Fruit fly (Drosophila melanogaster) whole organism, embryonic: ENCODE measurements around the gene Gcat.

ENCODE experiments used
- Atf6 ChIP-seq: fragments of 200-800 bp; sonication (Bioruptor generic); IDR thresholded peaks from 2 replicates; pipeline ENCODE4 v1.3.6; 2022; ENCODE audit warnings: missing biosample characterization, missing genetic modification characterization
- Bdp1 ChIP-seq: fragments of 200-800 bp; sonication (Bioruptor generic); optimal IDR thresholded peaks from 3 replicates; lab custom pipeline; 2016; ENCODE audit warnings: missing biosample characterization, missing genetic modification characterization
- Blimp-1 ChIP-seq: fragments of 200-800 bp; sonication (Bioruptor generic); optimal IDR thresholded peaks from 3 replicates; lab custom pipeline; 2018; ENCODE audit warnings: missing biosample characterization, missing genetic modification characterization, mild to moderate bottlenecking, moderate library complexity, missing genetic modification reagents
- CG10431 ChIP-seq: fragments of 200-800 bp; sonication (Bioruptor generic); optimal IDR thresholded peaks from 3 replicates; lab custom pipeline; 2018; ENCODE audit warnings: missing biosample characterization, mild to moderate bottlenecking, missing genetic modification characterization
- CG14050 ChIP-seq: fragments of 200-800 bp; sonication (Bioruptor generic); IDR thresholded peaks from 3 replicates; pipeline ENCODE4 v1.3.6; 2022; ENCODE audit warnings: missing biosample characterization, missing genetic modification characterization
- CG14441 ChIP-seq: fragments of 200-800 bp; sonication (Bioruptor generic); IDR thresholded peaks from 2 replicates; pipeline ENCODE4 v1.3.6; 2022; ENCODE audit warnings: missing biosample characterization, missing genetic modification characterization
- CG1529 ChIP-seq: fragments of 200-800 bp; sonication (Bioruptor generic); optimal IDR thresholded peaks from 3 replicates; lab custom pipeline; 2018; ENCODE audit warnings: missing biosample characterization, missing genetic modification characterization
- CG16863 ChIP-seq: fragments of 200-800 bp; sonication (Bioruptor generic); optimal IDR thresholded peaks from 3 replicates; lab custom pipeline; 2016; ENCODE audit warnings: missing biosample characterization, missing genetic modification characterization
- CG18262 ChIP-seq: fragments of 200-800 bp; optimal IDR thresholded peaks from 3 replicates; lab custom pipeline; 2019; ENCODE audit warnings: missing biosample characterization, mild to moderate bottlenecking, missing genetic modification characterization, moderate library complexity
- CG18619 ChIP-seq: fragments of 200-800 bp; sonication (Bioruptor generic); optimal IDR thresholded peaks from 3 replicates; lab custom pipeline; 2017; ENCODE audit warnings: missing biosample characterization, mild to moderate bottlenecking, missing genetic modification characterization
- CG2875 ChIP-seq: fragments of 200-800 bp; sonication (Bioruptor generic); optimal IDR thresholded peaks from 2 replicates; lab custom pipeline; 2017; ENCODE audit warnings: missing biosample characterization, mild to moderate bottlenecking, missing genetic modification characterization, missing genetic modification reagents
- CG30403 ChIP-seq: fragments of 200-800 bp; sonication (Bioruptor generic); optimal IDR thresholded peaks from 3 replicates; lab custom pipeline; 2016; ENCODE audit warnings: missing biosample characterization, missing genetic modification characterization
- CG3407 ChIP-seq: fragments of 200-800 bp; sonication (Bioruptor generic); optimal IDR thresholded peaks from 2 replicates; lab custom pipeline; 2018; ENCODE audit warnings: missing biosample characterization, mild to moderate bottlenecking, missing genetic modification characterization
- CG3847 ChIP-seq: fragments of 200-800 bp; sonication (Bioruptor generic); IDR thresholded peaks from 2 replicates; pipeline ENCODE4 v1.3.6; 2022; ENCODE audit warnings: missing biosample characterization, missing genetic modification characterization
- CG6765 ChIP-seq: fragments of 200-800 bp; sonication (Bioruptor generic); optimal IDR thresholded peaks from 3 replicates; lab custom pipeline; 2017; ENCODE audit warnings: missing biosample characterization, mild to moderate bottlenecking, missing genetic modification characterization
- CG6791 ChIP-seq: fragments of 200-800 bp; sonication (Bioruptor generic); IDR thresholded peaks from 3 replicates; pipeline ENCODE4 v1.3.6; 2022; ENCODE audit warnings: missing biosample characterization, missing genetic modification characterization; ENCODE audit not compliant: partially characterized antibody
- CG7839 ChIP-seq: fragments of 200-800 bp; sonication (Bioruptor generic); optimal IDR thresholded peaks from 3 replicates; lab custom pipeline; 2018; ENCODE audit warnings: missing biosample characterization, mild to moderate bottlenecking, missing genetic modification characterization, moderate library complexity
- CG8388 ChIP-seq: fragments of 200-800 bp; sonication (Bioruptor generic); optimal IDR thresholded peaks from 2 replicates; lab custom pipeline; 2019; ENCODE audit warnings: missing biosample characterization, mild to moderate bottlenecking, missing genetic modification characterization, moderate library complexity
- CG8944 ChIP-seq: fragments of 200-800 bp; sonication (Bioruptor generic); optimal IDR thresholded peaks from 3 replicates; lab custom pipeline; 2016; ENCODE audit warnings: missing biosample characterization, missing genetic modification characterization
- CG9727 ChIP-seq: fragments of 200-800 bp; sonication (Bioruptor generic); optimal IDR thresholded peaks from 3 replicates; lab custom pipeline; 2017; ENCODE audit warnings: missing biosample characterization, mild to moderate bottlenecking, missing genetic modification characterization
- CkIIα-i1 ChIP-seq: fragments of 200-800 bp; sonication (Bioruptor generic); IDR thresholded peaks from 2 replicates; pipeline ENCODE4 v1.3.6; 2022; ENCODE audit warnings: missing biosample characterization, missing genetic modification characterization
- D19B ChIP-seq: fragments of 200-800 bp; sonication (Bioruptor generic); optimal IDR thresholded peaks from 2 replicates; lab custom pipeline; 2017; ENCODE audit warnings: missing biosample characterization, mild to moderate bottlenecking, missing genetic modification characterization
- Dek ChIP-seq: fragments of 200-800 bp; sonication (Bioruptor generic); optimal IDR thresholded peaks from 3 replicates; lab custom pipeline; 2019; ENCODE audit warnings: missing biosample characterization, mild to moderate bottlenecking, missing genetic modification characterization, moderate library complexity
- Dref ChIP-seq: fragments of 200-800 bp; sonication (Bioruptor generic); IDR thresholded peaks from 2 replicates; pipeline ENCODE4 v1.3.6; 2022; ENCODE audit warnings: missing biosample characterization, missing genetic modification characterization
- Gsc ChIP-seq: fragments of 200-800 bp; sonication (Bioruptor generic); IDR thresholded peaks from 2 replicates; pipeline ENCODE4 v1.3.6; 2022; ENCODE audit warnings: missing biosample characterization, missing genetic modification characterization
- Hand ChIP-seq: fragments of 200-800 bp; sonication (Bioruptor generic); optimal IDR thresholded peaks from 2 replicates; lab custom pipeline; 2017; ENCODE audit warnings: mild to moderate bottlenecking, missing biosample characterization, missing genetic modification reagents, missing genetic modification characterization
- HmgZ ChIP-seq: fragments of 200-800 bp; sonication (Bioruptor generic); optimal IDR thresholded peaks from 2 replicates; lab custom pipeline; 2018; ENCODE audit warnings: missing biosample characterization, mild to moderate bottlenecking, missing genetic modification characterization
- Hr3 ChIP-seq: fragments of 200-800 bp; sonication (Bioruptor generic); optimal IDR thresholded peaks from 3 replicates; lab custom pipeline; 2016; ENCODE audit warnings: missing biosample characterization, missing genetic modification characterization
- Neu2 ChIP-seq: fragments of 200-800 bp; sonication (Bioruptor generic); optimal IDR thresholded peaks from 3 replicates; lab custom pipeline; 2016; ENCODE audit warnings: missing biosample characterization, missing genetic modification characterization, borderline replicate concordance
- Oaz ChIP-seq: fragments of 200-800 bp; sonication (Bioruptor generic); IDR thresholded peaks from 2 replicates; pipeline ENCODE4 v1.3.6; 2022; ENCODE audit warnings: missing biosample characterization, missing genetic modification characterization
- Rx ChIP-seq: fragments of 200-800 bp; sonication (Bioruptor generic); IDR thresholded peaks from 2 replicates; pipeline ENCODE4 v1.3.6; 2022; ENCODE audit warnings: missing biosample characterization, missing genetic modification characterization
- Sox102F ChIP-seq: fragments of 200-800 bp; sonication (Bioruptor generic); optimal IDR thresholded peaks from 2 replicates; lab custom pipeline; 2018; ENCODE audit warnings: missing biosample characterization, mild to moderate bottlenecking, missing genetic modification characterization, moderate library complexity
- Sry-δ ChIP-seq: fragments of 200-800 bp; sonication (Bioruptor generic); optimal IDR thresholded peaks from 2 replicates; lab custom pipeline; 2016; ENCODE audit warnings: missing biosample characterization, missing genetic modification characterization
- ato ChIP-seq: fragments of 200-800 bp; sonication (Bioruptor generic); IDR thresholded peaks from 2 replicates; pipeline ENCODE4 v1.3.6; 2022; ENCODE audit warnings: missing biosample characterization, missing genetic modification characterization; ENCODE audit not compliant: partially characterized antibody
- cg ChIP-seq: fragments of 200-800 bp; sonication (Bioruptor generic); optimal IDR thresholded peaks from 3 replicates; lab custom pipeline; 2019; ENCODE audit warnings: missing biosample characterization, mild to moderate bottlenecking, missing genetic modification characterization, moderate library complexity
- crp ChIP-seq, 2 experiments: fragments of 200-800 bp; sonication (Bioruptor generic); optimal IDR thresholded peaks; 2 replicates in 1 of 2; 3 replicates in 1 of 2; lab custom pipeline; 2017; ENCODE audit warnings: missing biosample characterization in 2 of 2, missing genetic modification characterization in 2 of 2, mild to moderate bottlenecking in 1 of 2, moderate library complexity in 1 of 2
- dan ChIP-seq: fragments of 200-800 bp; sonication (Bioruptor generic); IDR thresholded peaks from 2 replicates; pipeline ENCODE4 v1.3.6; 2022; ENCODE audit warnings: missing biosample characterization, missing genetic modification characterization
- danr ChIP-seq: fragments of 200-800 bp; sonication (Bioruptor generic); IDR thresholded peaks from 2 replicates; pipeline ENCODE4 v1.3.6; 2022; ENCODE audit warnings: missing biosample characterization, missing genetic modification characterization
- gsb-n ChIP-seq: fragments of 200-800 bp; sonication (Bioruptor generic); optimal IDR thresholded peaks from 3 replicates; lab custom pipeline; 2018; ENCODE audit warnings: missing biosample characterization, mild to moderate bottlenecking, missing genetic modification characterization
- jing ChIP-seq: fragments of 200-800 bp; sonication (Bioruptor generic); optimal IDR thresholded peaks from 2 replicates; lab custom pipeline; 2018; ENCODE audit warnings: missing biosample characterization, mild to moderate bottlenecking, missing genetic modification characterization
- ken ChIP-seq: fragments of 200-800 bp; sonication (Bioruptor generic); IDR thresholded peaks from 3 replicates; pipeline ENCODE4 v1.3.6; 2022; ENCODE audit warnings: missing biosample characterization, missing genetic modification characterization
- klu ChIP-seq: fragments of 200-800 bp; sonication (Bioruptor generic); IDR thresholded peaks from 2 replicates; pipeline ENCODE4 v1.3.6; 2022; ENCODE audit warnings: missing biosample characterization, missing genetic modification characterization
- knrl ChIP-seq: fragments of 200-800 bp; sonication (Bioruptor generic); IDR thresholded peaks from 3 replicates; pipeline ENCODE4 v1.3.6; 2022; ENCODE audit warnings: missing biosample characterization, missing genetic modification characterization; ENCODE audit not compliant: partially characterized antibody
- maf-S ChIP-seq: fragments of 200-800 bp; sonication (Bioruptor generic); optimal IDR thresholded peaks from 2 replicates; lab custom pipeline; 2016; ENCODE audit warnings: missing biosample characterization, missing genetic modification characterization
- nerfin-1 ChIP-seq: fragments of 200-800 bp; sonication (Bioruptor generic); optimal IDR thresholded peaks from 3 replicates; lab custom pipeline; 2019; ENCODE audit warnings: missing biosample characterization, mild to moderate bottlenecking, missing genetic modification characterization, moderate library complexity
- phol ChIP-seq: fragments of 200-800 bp; sonication (Bioruptor generic); optimal IDR thresholded peaks from 3 replicates; lab custom pipeline; 2018; ENCODE audit warnings: missing biosample characterization, mild to moderate bottlenecking, missing genetic modification characterization, moderate library complexity
- run ChIP-seq: fragments of 200-800 bp; sonication (Bioruptor generic); optimal IDR thresholded peaks from 3 replicates; lab custom pipeline; 2018; ENCODE audit warnings: missing biosample characterization, mild to moderate bottlenecking, missing genetic modification characterization
- sima ChIP-seq: fragments of 200-800 bp; sonication (Bioruptor generic); optimal IDR thresholded peaks from 2 replicates; lab custom pipeline; 2016; ENCODE audit warnings: missing biosample characterization, missing genetic modification characterization
- tin ChIP-seq: fragments of 200-800 bp; sonication (Bioruptor generic); optimal IDR thresholded peaks from 3 replicates; lab custom pipeline; 2016; ENCODE audit warnings: missing biosample characterization, missing genetic modification characterization
- unc-4 ChIP-seq: fragments of 200-800 bp; sonication (Bioruptor generic); IDR thresholded peaks from 2 replicates; pipeline ENCODE4 v1.3.6; 2022; ENCODE audit warnings: missing biosample characterization, missing genetic modification characterization; ENCODE audit not compliant: partially characterized antibody

Gene Gcat

DNA sequence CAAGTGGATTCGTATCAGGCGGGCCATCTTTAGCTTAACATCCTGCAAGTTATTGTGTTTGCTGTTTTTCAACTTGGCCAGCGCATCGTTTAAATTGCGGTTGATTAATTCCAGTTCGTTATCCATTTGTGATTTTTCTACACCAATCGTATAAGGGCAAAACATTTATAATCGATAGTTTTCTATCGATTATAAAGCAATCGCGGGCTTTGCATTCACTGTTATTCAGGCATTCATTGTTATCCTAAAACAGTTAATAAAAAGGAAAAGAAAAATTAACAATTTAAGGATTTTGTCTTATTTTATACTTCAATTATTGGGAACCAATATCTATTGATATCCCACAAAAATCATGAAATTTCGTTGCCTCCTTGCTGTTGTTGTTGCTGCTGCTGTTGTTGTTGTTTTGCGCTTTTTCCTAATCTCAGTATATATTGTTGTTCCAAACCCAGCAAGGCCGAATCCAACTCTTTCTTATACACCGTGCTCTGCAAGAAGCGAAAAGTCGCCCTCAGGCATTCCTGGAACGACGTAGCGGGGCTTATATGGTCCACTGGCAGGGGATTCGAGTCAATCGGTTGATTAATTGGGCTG, 25.0 kb upstream of the Gcat start, which contains the start of gene CG32095 (continued):
- TF ChIP-seq phol (peak; percentile 12), CG3407 (no peak), jing (no peak), CG9727 (GFP tag; lab: Kevin White, UChicago) (no peak), CG18619 (GFP tag; lab: Kevin White, UChicago) (no peak), Dek (tag; lab: Kevin White, UChicago) (no peak), ato (GFP tag; lab: Robert Waterston, UW) (peak; percentile 66; the same call in 1 of the 2 replicates), CkIIα-i1 (GFP tag; lab: Robert Waterston, UW) (no peak), run (tag; lab: Kevin White, UChicago) (no peak), CG18262 (no peak), Oaz (GFP tag; lab: Robert Waterston, UW) (no peak), knrl (peak; percentile 70; the same call in 2 of the 3 replicates), sima (no peak), CG14441 (GFP tag; lab: Robert Waterston, UW) (no peak), crp (GFP tag; optimal IDR thresholded peaks at IDR 0.05; lab: Kevin White, UChicago) (no peak), Atf6 (GFP tag; lab: Robert Waterston, UW) (no peak), tin (GFP tag; lab: Kevin White, UChicago) (no peak), CG1529 (GFP tag; lab: Kevin White, UChicago) (no peak), danr (no peak), CG16863 (GFP tag; lab: Kevin White, UChicago) (no peak), gsb-n (tag; lab: Kevin White, UChicago) (no peak), Blimp-1 (GFP tag; lab: Kevin White, UChicago) (no peak), D19B (no peak), klu (GFP tag; lab: Robert Waterston, UW) (no peak), unc-4 (GFP tag; lab: Robert Waterston, UW) (peak; percentile 84), CG30403 (GFP tag; lab: Kevin White, UChicago) (no peak), Bdp1 (no peak), CG8944 (GFP tag; lab: Kevin White, UChicago) (no peak), Sry-δ (peak; percentile 77), maf-S (GFP tag; lab: Kevin White, UChicago) (no peak), CG6765 (GFP tag; lab: Kevin White, UChicago) (no peak), Hr3 (no peak), Gsc (GFP tag; lab: Robert Waterston, UW) (no peak), CG7839 (no peak), Neu2 (no peak), CG6791 (GFP tag; lab: Robert Waterston, UW) (peak; percentile 78), CG14050 (GFP tag; lab: Robert Waterston, UW) (no peak), Rx (no peak), cg (GFP tag; lab: Kevin White, UChicago) (no peak), CG2875 (no peak), Dref (GFP tag; lab: Robert Waterston, UW) (peak; percentile 74), CG8388 (no peak), CG3847 (GFP tag; lab: Robert Waterston, UW) (no peak), ken (GFP tag; lab: Robert Waterston, UW) (no peak), dan (GFP tag; lab: Robert Waterston, UW) (no peak), HmgZ (no peak), CG10431 (no peak), Sox102F (GFP tag; lab: Kevin White, UChicago) (no peak), nerfin-1 (tag; lab: Kevin White, UChicago) (no peak), Hand (GFP tag; lab: Kevin White, UChicago) (no peak)
